Worm (Caenorhabditis elegans) whole organism, L1 larva: Measurements from ENCODE around the gene mai-2.

ENCODE experiments used
- C04F5.9 ChIP-seq: sonication (generic microtip); optimal IDR thresholded peaks from 2 replicates; lab custom pipeline; 2016; ENCODE audit warnings: missing genetic modification characterization, missing compliant biosample characterization
- C34B4.2 ChIP-seq: sonication (generic microtip); optimal IDR thresholded peaks from 2 replicates; lab custom pipeline; 2017; ENCODE audit warnings: mild to moderate bottlenecking, missing genetic modification characterization, missing compliant biosample characterization
- F16B12.6 ChIP-seq: fragments of 150-350 bp; optimal IDR thresholded peaks from 2 replicates; lab custom pipeline; 2014; ENCODE audit warnings: missing biosample characterization, missing genetic modification characterization
- aha-1 ChIP-seq: fragments of 150-350 bp; optimal IDR thresholded peaks from 2 replicates; lab custom pipeline; 2014; ENCODE audit warnings: missing biosample characterization, missing genetic modification characterization
- alr-1 ChIP-seq: fragments of 200-800 bp; sonication (Bioruptor generic); optimal IDR thresholded peaks from 2 replicates; lab custom pipeline; 2018; ENCODE audit warnings: borderline replicate concordance, mild to moderate bottlenecking, missing genetic modification characterization, missing compliant biosample characterization
- aly-2 ChIP-seq: fragments of 150-350 bp; optimal IDR thresholded peaks from 2 replicates; lab custom pipeline; 2014; ENCODE audit warnings: missing biosample characterization, missing genetic modification characterization
- blmp-1 ChIP-seq: fragments of 150-350 bp; optimal IDR thresholded peaks from 2 replicates; lab custom pipeline; 2014; ENCODE audit warnings: missing biosample characterization, missing genetic modification characterization
- ceh-8 ChIP-seq: fragments of 200-800 bp; sonication (Bioruptor generic); optimal IDR thresholded peaks from 2 replicates; lab custom pipeline; 2018; ENCODE audit warnings: mild to moderate bottlenecking, missing genetic modification characterization, moderate library complexity, missing compliant biosample characterization
- ceh-82 ChIP-seq, 3 experiments: fragments of 150-350 bp in 1 of 3; sonication (generic microtip) in 2 of 3; optimal IDR thresholded peaks; 2 replicates each; lab custom pipeline; 2014 to 2017; ENCODE audit warnings: missing biosample characterization in 3 of 3, missing genetic modification characterization in 3 of 3
- ceh-88 ChIP-seq: fragments of 200-800 bp; sonication (Bioruptor generic); IDR thresholded peaks from 2 replicates; pipeline ENCODE4 v1.3.6; 2022; ENCODE audit warnings: missing genetic modification characterization, missing compliant biosample characterization
- ceh-90 ChIP-seq: sonication (generic microtip); optimal IDR thresholded peaks from 2 replicates; lab custom pipeline; 2016; ENCODE audit warnings: missing genetic modification characterization, missing compliant biosample characterization
- dpl-1 ChIP-seq, 3 experiments: fragments of 150-350 bp in 2 of 3; sonication (generic microtip) in 1 of 3; optimal IDR thresholded peaks; 2 replicates each; lab custom pipeline; 2014 to 2017; ENCODE audit warnings: missing biosample characterization in 3 of 3, missing genetic modification characterization in 3 of 3, missing genetic modification reagents in 3 of 3
- dsc-1 ChIP-seq: sonication (generic microtip); optimal IDR thresholded peaks from 2 replicates; lab custom pipeline; 2016; ENCODE audit warnings: mild to moderate bottlenecking, missing genetic modification characterization, missing compliant biosample characterization
- efl-1 ChIP-seq, 4 experiments: fragments of 150-350 bp; optimal IDR thresholded peaks in 3 of 4; peaks in 1 of 4; 1 replicate in 1 of 4; 2 replicates in 3 of 4; lab custom pipeline; 2014; ENCODE audit warnings: missing biosample characterization in 2 of 4, missing genetic modification characterization in 2 of 4, missing genetic modification reagents in 2 of 4
- egl-13 ChIP-seq: sonication (generic microtip); optimal IDR thresholded peaks from 2 replicates; lab custom pipeline; 2016; ENCODE audit warnings: missing genotype, missing genetic modification reagents, missing genetic modification characterization, missing compliant biosample characterization
- elt-2 ChIP-seq: sonication (generic microtip); optimal IDR thresholded peaks from 2 replicates; lab custom pipeline; 2016; ENCODE audit warnings: missing genetic modification characterization, mild to moderate bottlenecking, inconsistent platforms, missing compliant biosample characterization, missing genetic modification reagents
- ets-5 ChIP-seq: fragments of 200-800 bp; sonication (Bioruptor generic); IDR thresholded peaks from 2 replicates; pipeline ENCODE4 v1.3.6; 2022; ENCODE audit warnings: missing genetic modification characterization, missing compliant biosample characterization
- fos-1 ChIP-seq: fragments of 150-350 bp; optimal IDR thresholded peaks from 2 replicates; lab custom pipeline; 2014; ENCODE audit warnings: missing biosample characterization, missing genetic modification characterization
- irx-1 ChIP-seq: sonication (generic microtip); optimal IDR thresholded peaks from 2 replicates; lab custom pipeline; 2016; ENCODE audit warnings: missing genetic modification characterization, missing compliant biosample characterization
- isw-1 ChIP-seq: fragments of 200-800 bp; sonication (Bioruptor generic); IDR thresholded peaks from 2 replicates; pipeline ENCODE4 v1.3.6; 2022; ENCODE audit warnings: missing genetic modification characterization, missing compliant biosample characterization
- jun-1 ChIP-seq: fragments of 150-350 bp; optimal IDR thresholded peaks from 2 replicates; lab custom pipeline; 2014; ENCODE audit warnings: missing biosample characterization, missing genetic modification reagents, missing genetic modification characterization
- lin-14 ChIP-seq: fragments of 200-800 bp; sonication (Bioruptor generic); optimal IDR thresholded peaks from 2 replicates; lab custom pipeline; 2018; ENCODE audit warnings: mild to moderate bottlenecking, missing genetic modification characterization, moderate library complexity, missing compliant biosample characterization
- lin-35 ChIP-seq, 2 experiments: fragments of 150-350 bp; optimal IDR thresholded peaks; 2 replicates each; lab custom pipeline; 2014; ENCODE audit warnings: missing biosample characterization in 2 of 2, missing genetic modification characterization in 2 of 2, missing genetic modification reagents in 2 of 2
- lir-3 ChIP-seq: sonication (generic microtip); optimal IDR thresholded peaks from 2 replicates; lab custom pipeline; 2016; ENCODE audit warnings: mild to moderate bottlenecking, missing genetic modification characterization, moderate library complexity, missing compliant biosample characterization; ENCODE audit not compliant: poor library complexity
- lsy-2 ChIP-seq, 2 experiments: fragments of 150-350 bp; optimal IDR thresholded peaks; 2 replicates each; lab custom pipeline; 2014; ENCODE audit warnings: missing biosample characterization in 2 of 2, missing genetic modification characterization in 2 of 2
- mab-9 ChIP-seq: fragments of 200-800 bp; sonication (Bioruptor generic); IDR thresholded peaks from 2 replicates; pipeline ENCODE4 v1.3.6; 2022; ENCODE audit warnings: missing genetic modification reagents, missing genetic modification characterization, missing compliant biosample characterization
- mdl-1 ChIP-seq, 2 experiments: fragments of 150-350 bp; optimal IDR thresholded peaks; 2 replicates each; lab custom pipeline; 2014 to 2017; ENCODE audit warnings: missing biosample characterization in 2 of 2, missing genetic modification characterization in 2 of 2, inconsistent platforms in 1 of 2
- mef-2 ChIP-seq: fragments of 150-350 bp; optimal IDR thresholded peaks from 2 replicates; lab custom pipeline; 2014; ENCODE audit warnings: missing biosample characterization, missing genetic modification characterization
- mep-1 ChIP-seq: fragments of 150-350 bp; optimal IDR thresholded peaks from 2 replicates; lab custom pipeline; 2014; ENCODE audit warnings: missing biosample characterization, missing genetic modification characterization
- nhr-11 ChIP-seq: fragments of 150-350 bp; optimal IDR thresholded peaks from 2 replicates; lab custom pipeline; 2014; ENCODE audit warnings: missing biosample characterization, missing genetic modification characterization
- nhr-20 ChIP-seq: sonication (generic microtip); optimal IDR thresholded peaks from 2 replicates; lab custom pipeline; 2016; ENCODE audit warnings: mild to moderate bottlenecking, missing genetic modification characterization, missing compliant biosample characterization
- nhr-47 ChIP-seq: sonication (generic microtip); optimal IDR thresholded peaks from 2 replicates; lab custom pipeline; 2016; ENCODE audit warnings: mild to moderate bottlenecking, missing genetic modification characterization, moderate library complexity, missing compliant biosample characterization
- nhr-76 ChIP-seq: sonication (generic microtip); optimal IDR thresholded peaks from 2 replicates; lab custom pipeline; 2017; ENCODE audit warnings: missing biosample characterization, missing genetic modification characterization
- nhr-77 ChIP-seq: fragments of 150-350 bp; optimal IDR thresholded peaks from 2 replicates; lab custom pipeline; 2014; ENCODE audit warnings: missing biosample characterization, missing genetic modification characterization
- nhr-85 ChIP-seq: sonication (generic microtip); peaks from one replicate; lab custom pipeline; 2016; ENCODE audit warnings: missing genetic modification characterization, inconsistent platforms, missing compliant biosample characterization
- pag-3 ChIP-seq: sonication (generic microtip); optimal IDR thresholded peaks from 2 replicates; lab custom pipeline; 2017; ENCODE audit warnings: missing genetic modification characterization, mild to moderate bottlenecking, missing compliant biosample characterization, antibody characterized with exemption, borderline replicate concordance; ENCODE audit not compliant: insufficient read depth
- snu-23 ChIP-seq: sonication (generic microtip); optimal IDR thresholded peaks from 2 replicates; lab custom pipeline; 2016; ENCODE audit warnings: missing genetic modification characterization, missing compliant biosample characterization
- sox-4 ChIP-seq: sonication (generic microtip); optimal IDR thresholded peaks from 2 replicates; lab custom pipeline; 2016; ENCODE audit warnings: missing genetic modification characterization, missing compliant biosample characterization
- sup-37 ChIP-seq: fragments of 200-800 bp; sonication (Bioruptor generic); optimal IDR thresholded peaks from 2 replicates; lab custom pipeline; 2018; ENCODE audit warnings: mild to moderate bottlenecking, missing genetic modification characterization, missing compliant biosample characterization
- swsn-7 ChIP-seq: sonication (generic microtip); optimal IDR thresholded peaks from 2 replicates; lab custom pipeline; 2016; ENCODE audit warnings: missing genetic modification characterization, missing compliant biosample characterization
- unc-86 ChIP-seq: sonication (generic microtip); optimal IDR thresholded peaks from 2 replicates; lab custom pipeline; 2016; ENCODE audit warnings: missing genetic modification characterization, missing compliant biosample characterization
- xbp-1 ChIP-seq: sonication (generic microtip); optimal IDR thresholded peaks from 2 replicates; lab custom pipeline; 2016; ENCODE audit warnings: missing genetic modification characterization, missing compliant biosample characterization
- zip-4 ChIP-seq: fragments of 200-800 bp; sonication (Bioruptor generic); optimal IDR thresholded peaks from 2 replicates; lab custom pipeline; 2018; ENCODE audit warnings: mild to moderate bottlenecking, missing genetic modification characterization, moderate library complexity, missing compliant biosample characterization

The mai-2 gene

ce11 chrIV:3345484-3345883 is 40.2 kb upstream of the mai-2 start:
- no peak for TF ChIP-seq ceh-82 (tag; optimal IDR thresholded peaks at IDR 0.05; lab: Kevin White, UChicago)
- TF ChIP-seq isw-1 (GFP tag; lab: Robert Waterston, UW) = no peak
- no peak for TF ChIP-seq mep-1 (tag; lab: Kevin White, UChicago)
- no peak for TF ChIP-seq nhr-77 (tag; lab: Kevin White, UChicago)
- no peak for TF ChIP-seq nhr-47 (tag; lab: Kevin White, UChicago)
- no peak for TF ChIP-seq mab-9 (GFP tag; lab: Robert Waterston, UW)
- no peak for TF ChIP-seq ceh-8 (GFP tag; lab: Kevin White, UChicago)
- TF ChIP-seq dpl-1 (GFP tag; optimal IDR thresholded peaks at IDR 0.05; lab: Kevin White, UChicago) = no peak
- TF ChIP-seq nhr-76 (tag; lab: Kevin White, UChicago) = no peak
- TF ChIP-seq pag-3 = no peak
- TF ChIP-seq ceh-88 (GFP tag; lab: Robert Waterston, UW) = no peak
- no peak for TF ChIP-seq irx-1
- TF ChIP-seq xbp-1 (tag; lab: Kevin White, UChicago) = no peak
- TF ChIP-seq lsy-2 (tag; optimal IDR thresholded peaks at IDR 0.05; lab: Kevin White, UChicago) = no peak
- no peak for TF ChIP-seq unc-86 (tag; lab: Kevin White, UChicago)
- TF ChIP-seq swsn-7 (tag; lab: Kevin White, UChicago) = no peak
- no peak for TF ChIP-seq aly-2 (tag; lab: Kevin White, UChicago)
- no peak for TF ChIP-seq sox-4 (tag; lab: Kevin White, UChicago)
- no peak for TF ChIP-seq blmp-1 (tag; lab: Kevin White, UChicago)

DNA sequence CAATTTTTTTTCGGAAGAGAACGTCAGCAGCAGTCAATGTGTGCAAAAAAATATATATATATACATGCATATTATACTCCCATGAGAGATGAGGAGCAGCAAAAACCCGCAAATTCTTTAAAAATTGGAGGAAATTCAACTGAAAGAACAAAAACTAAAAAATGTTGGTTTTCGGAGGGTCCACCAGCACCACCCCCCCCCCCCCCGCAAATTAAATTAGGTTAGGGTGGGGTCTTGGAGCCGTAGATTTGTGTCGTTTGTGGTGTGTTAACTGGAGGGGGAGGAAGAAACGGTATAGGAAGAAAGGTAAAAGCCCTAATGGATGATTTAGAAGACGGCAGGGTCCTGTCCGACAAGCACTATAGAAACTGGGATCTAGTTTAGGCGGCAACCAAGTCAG is 37.4 kb upstream of the mai-2 start:
- TF ChIP-seq C04F5.9 (tag; lab: Kevin White, UChicago) (no peak), ceh-8 (GFP tag; lab: Kevin White, UChicago) (peak; percentile 83), alr-1 (tag; lab: Kevin White, UChicago) (no peak), lir-3 (tag; lab: Kevin White, UChicago) (no peak), lin-14 (GFP tag; lab: Kevin White, UChicago) (peak; percentile 1), blmp-1 (tag; lab: Kevin White, UChicago) (no peak), elt-2 (tag; lab: Kevin White, UChicago) (no peak), efl-1 (optimal IDR thresholded peaks at IDR 0.05; lab: Kevin White, UChicago) (no peak), efl-1 (GFP tag; optimal IDR thresholded peaks at IDR 0.05 in 1 of 2; lab: Kevin White, UChicago) (peak in 1 of 2 experiments; percentile 41), nhr-20 (tag; lab: Kevin White, UChicago) (no peak)

ce11 chrIV:3349977-3350580 is 35.6 kb upstream of the mai-2 start, which contains the start of gene elks-1:
Gene elks-1 (minus strand): TSS chrIV:3350027.
- TF ChIP-seq F16B12.6 (tag; lab: Kevin White, UChicago) (no peak), pag-3 (no peak), blmp-1 (tag; lab: Kevin White, UChicago) (peak; percentile 7), egl-13 (tag; lab: Kevin White, UChicago) (no peak), lin-14 (GFP tag; lab: Kevin White, UChicago) (peak; percentile 19), lsy-2 (tag; optimal IDR thresholded peaks at IDR 0.05; lab: Kevin White, UChicago) (peak in 1 of 2 experiments; percentile 21), sup-37 (no peak), efl-1 (optimal IDR thresholded peaks at IDR 0.05; lab: Kevin White, UChicago) (peak; percentile 42 to 57), efl-1 (GFP tag; optimal IDR thresholded peaks at IDR 0.05 in 1 of 2; lab: Kevin White, UChicago) (peak in 1 of 2 experiments; percentile 75), C04F5.9 (tag; lab: Kevin White, UChicago) (no peak), ceh-82 (tag; optimal IDR thresholded peaks at IDR 0.05; lab: Kevin White, UChicago) (peak in 1 of 3 experiments; percentile 32)

DNA sequence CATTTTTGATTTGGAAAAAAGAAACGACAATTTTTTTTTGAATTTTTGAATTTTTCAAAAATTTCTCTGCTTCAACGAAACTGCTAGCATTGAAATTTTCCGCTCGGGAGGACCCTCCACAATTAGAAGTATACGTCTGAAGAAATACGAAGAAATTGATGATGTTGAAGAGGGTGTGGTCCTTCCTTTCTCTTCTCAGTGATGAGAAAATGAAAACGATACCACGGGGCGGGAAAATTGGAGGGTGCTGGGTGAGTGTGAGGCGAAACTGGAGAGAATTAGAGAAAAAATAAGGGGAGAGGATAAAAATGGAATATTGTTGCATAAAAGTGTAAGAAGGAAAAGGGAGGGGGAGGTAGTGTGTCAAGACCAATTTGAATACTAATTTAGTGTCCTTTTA is 33.7 kb upstream of the mai-2 start:
- TF ChIP-seq ets-5 (GFP tag; lab: Robert Waterston, UW) = no peak
- TF ChIP-seq C34B4.2 (tag; lab: Kevin White, UChicago) = no peak
- TF ChIP-seq ceh-90 = no peak
- no peak for TF ChIP-seq dsc-1 (tag; lab: Kevin White, UChicago)
- no peak for TF ChIP-seq mab-9 (GFP tag; lab: Robert Waterston, UW)
- no peak for TF ChIP-seq zip-4 (GFP tag; lab: Kevin White, UChicago)
- TF ChIP-seq mdl-1 (tag; optimal IDR thresholded peaks at IDR 0.05; lab: Kevin White, UChicago) = no peak
- TF ChIP-seq fos-1 = no peak
- TF ChIP-seq alr-1 (tag; lab: Kevin White, UChicago) = no peak
- TF ChIP-seq mef-2 = no peak
- TF ChIP-seq lin-35 (GFP tag; optimal IDR thresholded peaks at IDR 0.05; lab: Kevin White, UChicago) = no peak
- TF ChIP-seq ceh-82 (tag; optimal IDR thresholded peaks at IDR 0.05; lab: Kevin White, UChicago) = peak in 1 of 3 experiments; percentile 16
- TF ChIP-seq lin-14 (GFP tag; lab: Kevin White, UChicago) = peak; percentile 28
- TF ChIP-seq lir-3 (tag; lab: Kevin White, UChicago) = no peak
- TF ChIP-seq nhr-85 (tag; lab: Kevin White, UChicago) = peak; percentile 55
- TF ChIP-seq aha-1 (tag; lab: Kevin White, UChicago) = no peak
- TF ChIP-seq jun-1 (tag; lab: Kevin White, UChicago) = no peak
- TF ChIP-seq snu-23 (GFP tag; lab: Kevin White, UChicago) = no peak
- peak; percentile 90 for TF ChIP-seq blmp-1 (tag; lab: Kevin White, UChicago)
- no peak for TF ChIP-seq swsn-7 (tag; lab: Kevin White, UChicago)
- no peak for TF ChIP-seq nhr-11 (tag; lab: Kevin White, UChicago)
